Fruit fly (Drosophila melanogaster): Measurements from ENCODE around the gene IFT57.

The IFT57 gene

dm6 chr2L:3580668-3581172 is 50.1 kb downstream of the IFT57 start, which contains the start of gene sob:
Gene sob (minus strand): TSS chr2L:3580769.
- TF ChIP-seq psq (optimal IDR thresholded peaks at IDR 0.05) (no peak), Myc (optimal IDR thresholded peaks at IDR 0.05) (no peak), insv (optimal IDR thresholded peaks at IDR 0.05) (no peak), h (optimal IDR thresholded peaks at IDR 0.05) (no peak), ttk (optimal IDR thresholded peaks at IDR 0.05) (no peak), Sin3A (optimal IDR thresholded peaks at IDR 0.05) (no peak)
